Worm (Caenorhabditis elegans) whole organism, L1 larva: Measurements from ENCODE around the gene rde-8.

ENCODE experiments used
- F16B12.6 ChIP-seq: fragments of 150-350 bp; optimal IDR thresholded peaks from 2 replicates; lab custom pipeline; 2014; ENCODE audit warnings: missing biosample characterization, missing genetic modification characterization
- Y116A8C.19 ChIP-seq: sonication (generic microtip); optimal IDR thresholded peaks from 2 replicates; lab custom pipeline; 2016; ENCODE audit warnings: missing compliant biosample characterization, missing genetic modification characterization, borderline replicate concordance
- aha-1 ChIP-seq: fragments of 150-350 bp; optimal IDR thresholded peaks from 2 replicates; lab custom pipeline; 2014; ENCODE audit warnings: missing biosample characterization, missing genetic modification characterization
- fkh-10 ChIP-seq: sonication (generic microtip); optimal IDR thresholded peaks from 2 replicates; lab custom pipeline; 2017; ENCODE audit warnings: missing biosample characterization, missing genetic modification reagents, missing genetic modification characterization
- nhr-11 ChIP-seq: fragments of 150-350 bp; optimal IDR thresholded peaks from 2 replicates; lab custom pipeline; 2014; ENCODE audit warnings: missing biosample characterization, missing genetic modification characterization
- pqm-1 ChIP-seq: sonication (generic microtip); optimal IDR thresholded peaks from 3 replicates; lab custom pipeline; 2017; ENCODE audit warnings: missing biosample characterization, missing genetic modification characterization
- skn-1 ChIP-seq: fragments of 150-350 bp; optimal IDR thresholded peaks from 2 replicates; lab custom pipeline; 2014; ENCODE audit warnings: missing biosample characterization, missing genetic modification characterization
- snpc-4 ChIP-seq: fragments of 150-350 bp; optimal IDR thresholded peaks from 2 replicates; lab custom pipeline; 2014; ENCODE audit warnings: missing biosample characterization, missing genetic modification characterization
- sox-4 ChIP-seq: sonication (generic microtip); optimal IDR thresholded peaks from 2 replicates; lab custom pipeline; 2016; ENCODE audit warnings: missing genetic modification characterization, missing compliant biosample characterization
- ztf-11 ChIP-seq, 2 experiments: sonication (generic microtip); optimal IDR thresholded peaks; 2 replicates each; lab custom pipeline; 2016 to 2017; ENCODE audit warnings: missing genetic modification characterization in 2 of 2, missing biosample characterization in 1 of 2, missing compliant biosample characterization in 1 of 2

DNA sequence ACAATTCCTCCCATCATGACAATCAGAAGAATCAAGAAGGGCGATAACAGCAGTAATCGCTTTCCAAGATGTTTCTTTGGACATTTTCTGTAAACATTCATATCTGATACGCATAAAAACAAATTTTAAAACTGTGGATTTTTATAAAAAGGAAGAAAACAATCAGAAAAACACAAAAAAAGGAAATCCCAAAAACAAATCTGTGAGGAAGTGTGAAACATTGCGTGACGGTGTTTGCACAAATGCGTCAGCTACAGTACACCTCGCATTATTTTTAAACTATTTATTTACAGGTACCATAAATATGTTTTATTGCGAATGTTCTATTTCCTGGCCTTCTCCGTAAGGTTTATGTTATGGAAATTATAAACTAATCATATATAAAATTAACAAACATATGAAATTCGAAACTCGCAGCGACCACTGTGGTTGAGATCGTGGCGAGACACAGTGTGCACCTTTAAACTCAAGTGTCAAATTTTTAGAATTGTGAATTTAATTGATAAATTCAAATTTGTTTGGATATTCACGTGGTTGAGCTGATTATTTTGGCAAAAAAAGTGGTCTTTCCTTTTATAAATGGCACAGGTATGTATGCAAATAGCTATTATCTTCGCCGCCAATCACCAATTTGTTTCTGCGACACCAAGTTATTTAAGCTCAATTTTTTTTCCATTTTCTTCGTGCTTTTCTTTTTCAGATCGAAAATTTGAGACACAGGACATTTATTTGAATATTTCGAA is 18.4 kb upstream of the rde-8 start, which contains the start of the genes C34D4.10 and str-48:
- TF ChIP-seq skn-1 (tag; lab: Kevin White, UChicago) (no peak), nhr-11 (no peak), fkh-10 (GFP tag; lab: Kevin White, UChicago) (no peak), snpc-4 (tag; lab: Kevin White, UChicago) (no peak), aha-1 (tag; lab: Kevin White, UChicago) (no peak), Y116A8C.19 (no peak), sox-4 (tag; lab: Kevin White, UChicago) (no peak), pqm-1 (tag; lab: Kevin White, UChicago) (no peak), ztf-11 (tag; optimal IDR thresholded peaks at IDR 0.05; lab: Kevin White, UChicago) (no peak), F16B12.6 (tag; lab: Kevin White, UChicago) (no peak)
